Worm (Caenorhabditis elegans): ENCODE measurements around the gene F53C3.8.

F53C3.8 gene

ce11 chrII:3852654-3853053 is 38.6 kb upstream of the F53C3.8 start, which contains the start of gene nhr-257:
Gene nhr-257 (plus strand): TSS chrII:3852954.
- no peak for TF ChIP-seq mec-3 (tag; optimal IDR thresholded peaks at IDR 0.05; ENCODE audit: borderline replicate concordance)
- TF ChIP-seq tbx-7 (tag; optimal IDR thresholded peaks at IDR 0.05), result no peak
- TF ChIP-seq ceh-45 (GFP tag; IDR thresholded peaks at IDR 0.05), result no peak
- no peak for TF ChIP-seq T23F11.4 (GFP tag; optimal IDR thresholded peaks at IDR 0.05)
- TF ChIP-seq gmeb-2 (tag; optimal IDR thresholded peaks at IDR 0.05), result no peak
- no peak for TF ChIP-seq F13H6.1 (tag; optimal IDR thresholded peaks at IDR 0.05)
- no peak for TF ChIP-seq ttx-3 (tag; optimal IDR thresholded peaks at IDR 0.05)

DNA sequence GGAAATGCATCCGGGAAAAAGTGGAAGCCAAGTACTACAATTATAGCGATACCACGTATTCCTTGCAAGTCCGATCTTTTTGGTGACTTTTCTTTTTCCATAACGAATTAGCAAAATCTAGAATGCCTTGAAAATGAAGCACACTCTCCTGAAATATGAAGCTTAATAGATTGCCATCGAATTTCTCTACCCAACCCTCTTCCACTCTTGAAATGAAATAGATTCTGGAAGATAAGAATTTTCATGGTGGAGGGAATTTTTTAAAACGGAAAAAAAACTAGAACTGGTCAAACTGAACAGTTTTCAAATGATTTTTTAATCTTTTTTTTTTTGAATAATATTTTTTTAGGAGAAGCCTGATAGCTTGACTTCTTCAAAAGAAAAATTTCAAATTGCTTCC is 30.4 kb upstream of the F53C3.8 start, which contains the start of gene oac-11:
oac-11 (minus strand) TSS at position 101 of the 400 bp plus-strand sequence.
- TF ChIP-seq C38D4.7 (GFP tag; optimal IDR thresholded peaks at IDR 0.05), result no peak
- TF ChIP-seq T23F11.4 (GFP tag; optimal IDR thresholded peaks at IDR 0.05), result no peak
- no peak for TF ChIP-seq unc-3 (GFP tag; conservative IDR thresholded peaks at IDR 0.05)
- TF ChIP-seq unc-3 (tag; optimal IDR thresholded peaks at IDR 0.05), result no peak
- no peak for TF ChIP-seq odd-2 (tag; optimal IDR thresholded peaks at IDR 0.05)
- TF ChIP-seq pha-2 (tag; optimal IDR thresholded peaks at IDR 0.05), result no peak
- no peak for TF ChIP-seq elt-2 (tag; optimal IDR thresholded peaks at IDR 0.05)
- TF ChIP-seq unc-86 (tag; optimal IDR thresholded peaks at IDR 0.05), result no peak
- no peak for TF ChIP-seq rnt-1 (tag; optimal IDR thresholded peaks at IDR 0.05)
- TF ChIP-seq eyg-1 (tag; optimal IDR thresholded peaks at IDR 0.05), result no peak
- no peak for TF ChIP-seq dve-1 (tag; optimal IDR thresholded peaks at IDR 0.05)
- no peak for TF ChIP-seq ceh-2 (tag; optimal IDR thresholded peaks at IDR 0.05)

DNA sequence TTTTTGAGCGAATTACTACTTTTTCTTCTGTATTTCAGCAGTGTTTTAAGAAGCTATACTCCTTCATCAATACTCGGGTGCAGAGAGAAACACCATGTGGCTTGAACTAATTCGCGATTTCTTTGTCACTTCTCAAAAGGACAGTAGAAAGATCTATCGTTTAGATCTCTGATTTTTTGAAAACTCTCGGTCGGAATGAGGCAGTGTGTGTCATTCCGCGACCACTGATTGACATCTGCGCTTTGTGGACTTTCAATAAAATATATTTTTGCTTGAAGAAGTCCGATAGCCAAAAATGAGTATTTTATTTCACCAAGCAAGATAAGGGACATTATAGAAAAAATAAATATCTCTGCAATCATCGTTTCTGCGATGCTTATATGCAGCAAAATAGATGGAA is 29.2 kb upstream of the F53C3.8 start:
- TF ChIP-seq mec-3 (tag; optimal IDR thresholded peaks at IDR 0.05; ENCODE audit: borderline replicate concordance) (no peak), ceh-18 (tag; optimal IDR thresholded peaks at IDR 0.05) (no peak), syd-9 (tag; optimal IDR thresholded peaks at IDR 0.05) (no peak)

ce11 chrII:3864652-3865051 is 26.6 kb upstream of the F53C3.8 start, which contains the start of gene nhr-261:
Gene nhr-261 (minus strand): TSS chrII:3864752.
- TF ChIP-seq ceh-14 (tag; optimal IDR thresholded peaks at IDR 0.05), result no peak
- no peak for TF ChIP-seq lin-11 (tag; optimal IDR thresholded peaks at IDR 0.05)
- TF ChIP-seq zip-5 (tag; optimal IDR thresholded peaks at IDR 0.05), result no peak
- TF ChIP-seq C08G9.2 (tag; optimal IDR thresholded peaks at IDR 0.05), result no peak
- no peak for TF ChIP-seq hlh-15 (tag; optimal IDR thresholded peaks at IDR 0.05)
- TF ChIP-seq sox-4 (tag; optimal IDR thresholded peaks at IDR 0.05), result no peak
- no peak for TF ChIP-seq ceh-30 (tag; optimal IDR thresholded peaks at IDR 0.05)

DNA sequence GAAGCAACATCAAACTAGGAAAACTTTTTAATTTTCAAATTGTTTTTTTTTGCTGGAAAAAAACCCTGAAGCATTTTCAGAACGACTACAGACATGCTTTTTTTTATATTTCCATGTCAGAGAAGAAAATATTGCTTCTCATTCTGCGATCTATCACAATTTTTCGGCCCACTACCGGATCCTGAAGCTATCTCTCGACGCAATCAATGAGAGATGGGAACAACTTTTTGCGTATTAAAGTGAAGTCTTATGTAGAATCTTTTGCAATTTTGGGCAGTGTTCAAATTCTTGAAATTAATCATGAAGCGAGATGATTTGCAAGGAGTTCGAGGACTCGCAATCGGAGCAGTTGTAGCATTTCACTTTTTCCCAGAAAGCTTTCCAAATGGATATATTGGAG is 21.6 kb upstream of the F53C3.8 start, which contains the start of gene oac-10:
oac-10 (plus strand) TSS at position 301 of the 400 bp plus-strand sequence.
- TF ChIP-seq dmd-4 (tag; optimal IDR thresholded peaks at IDR 0.05; ENCODE audit: borderline replicate concordance), result no peak
- no peak for TF ChIP-seq ceh-6 (GFP tag; optimal IDR thresholded peaks at IDR 0.05)
- TF ChIP-seq ahr-1 (tag; optimal IDR thresholded peaks at IDR 0.05), result no peak
- TF ChIP-seq npax-4 (tag; optimal IDR thresholded peaks at IDR 0.05), result no peak
- no peak for TF ChIP-seq ceh-22 (tag; optimal IDR thresholded peaks at IDR 0.05)
- no peak for TF ChIP-seq ama-1 (optimal IDR thresholded peaks at IDR 0.05)
- no peak for TF ChIP-seq elt-2 (tag; optimal IDR thresholded peaks at IDR 0.05)
- TF ChIP-seq lim-6 (tag; optimal IDR thresholded peaks at IDR 0.05), result no peak
- TF ChIP-seq C08G9.2 (tag; optimal IDR thresholded peaks at IDR 0.05), result no peak
- TF ChIP-seq pat-9 (tag; optimal IDR thresholded peaks at IDR 0.05), result no peak
- TF ChIP-seq tbx-2 (tag; optimal IDR thresholded peaks at IDR 0.05), result no peak
- TF ChIP-seq ceh-19 (GFP tag; optimal IDR thresholded peaks at IDR 0.05), result no peak
- TF ChIP-seq K02D7.2 (tag; optimal IDR thresholded peaks at IDR 0.05), result no peak
- TF ChIP-seq ceh-18 (tag; optimal IDR thresholded peaks at IDR 0.05), result no peak
- no peak for TF ChIP-seq tbx-7 (tag; optimal IDR thresholded peaks at IDR 0.05)
- TF ChIP-seq syd-9 (tag; optimal IDR thresholded peaks at IDR 0.05), result no peak
- TF ChIP-seq lin-11 (tag; optimal IDR thresholded peaks at IDR 0.05), result no peak
- TF ChIP-seq gmeb-2 (tag; optimal IDR thresholded peaks at IDR 0.05), result no peak
- no peak for TF ChIP-seq ttx-3 (tag; optimal IDR thresholded peaks at IDR 0.05)

Data from whole organism, late embryonic.